Fruit fly (Drosophila melanogaster) whole organism, adult: Measurements from ENCODE around the gene CG32073.
"Not testable (repeated sequence)": the region's sequence is repeated elsewhere in the genome, so short reads cannot be mapped to it uniquely, and the experiment has no call there.

Experiments used
- CG11617 ChIP-seq: fragments of 200-800 bp; sonication (Bioruptor generic); optimal IDR thresholded peaks from 2 replicates; lab custom pipeline; 2017; ENCODE audit warnings: mild to moderate bottlenecking, missing biosample characterization, missing genetic modification reagents, missing genetic modification characterization
- CG5204 ChIP-seq: fragments of 200-800 bp; sonication (Bioruptor generic); optimal IDR thresholded peaks from 2 replicates; lab custom pipeline; 2016; ENCODE audit warnings: missing biosample characterization, missing genetic modification characterization
- Hr96 ChIP-seq: fragments of 200-800 bp; sonication (Bioruptor generic); optimal IDR thresholded peaks from 2 replicates; lab custom pipeline; 2016; ENCODE audit warnings: missing biosample characterization, missing genetic modification characterization
- cnc ChIP-seq, 2 experiments: fragments of >200 bp; optimal IDR thresholded peaks; 2 replicates each; lab custom pipeline; 2017
- ovo ChIP-seq: fragments of 200-800 bp; sonication (Bioruptor generic); optimal IDR thresholded peaks from 2 replicates; lab custom pipeline; 2016; ENCODE audit warnings: missing biosample characterization, missing genetic modification characterization
- toe ChIP-seq: fragments of 200-800 bp; sonication (Bioruptor generic); optimal IDR thresholded peaks from 2 replicates; lab custom pipeline; 2016; ENCODE audit warnings: missing biosample characterization, missing genetic modification characterization

- TF ChIP-seq ovo (GFP tag; lab: Kevin White, UChicago); toe (GFP tag; lab: Kevin White, UChicago); CG5204 (GFP tag; lab: Kevin White, UChicago); CG11617 (GFP tag; lab: Kevin White, UChicago); cnc (optimal IDR thresholded peaks at IDR 0.05; lab: Kevin White, UChicago); Hr96 (GFP tag; lab: Kevin White, UChicago): not testable (repeated sequence)
Measured at dm6 chr3L:11132055-11132454, 24.7 kb upstream of the CG32073 start, which contains the start of gene CG32074.
